Worm (Caenorhabditis elegans) whole organism, L2 larva: ENCODE measurements around the gene Y54F10BM.12.

Source experiments
- C34F6.9 ChIP-seq: fragments of 150-350 bp; optimal IDR thresholded peaks from 2 replicates; lab custom pipeline; 2014; ENCODE audit warnings: missing biosample characterization, missing genetic modification characterization
- F13H6.1 ChIP-seq: sonication (generic microtip); optimal IDR thresholded peaks from 2 replicates; lab custom pipeline; 2016; ENCODE audit warnings: missing genetic modification characterization, missing compliant biosample characterization
- R02D3.7 ChIP-seq: fragments of 150-350 bp; optimal IDR thresholded peaks from 2 replicates; lab custom pipeline; 2014; ENCODE audit warnings: missing biosample characterization, missing genetic modification characterization
- Y55F3AM.14 ChIP-seq: fragments of 200-800 bp; sonication (Bioruptor generic); optimal IDR thresholded peaks from 2 replicates; lab custom pipeline; 2018; ENCODE audit warnings: mild to moderate bottlenecking, missing genetic modification characterization, missing compliant biosample characterization
- ZK546.5 ChIP-seq: sonication (generic microtip); optimal IDR thresholded peaks from 2 replicates; lab custom pipeline; 2017; ENCODE audit warnings: missing biosample characterization, missing genetic modification characterization
- alr-1 ChIP-seq: fragments of 150-350 bp; optimal IDR thresholded peaks from 2 replicates; lab custom pipeline; 2014; ENCODE audit warnings: missing biosample characterization, missing genetic modification characterization
- ama-1 ChIP-seq: fragments of 150-350 bp; optimal IDR thresholded peaks from 2 replicates; lab custom pipeline; 2018; ENCODE audit warnings: inconsistent platforms
- blmp-1 ChIP-seq: sonication (generic microtip); optimal IDR thresholded peaks from 2 replicates; lab custom pipeline; 2017; ENCODE audit warnings: missing genetic modification characterization, mild to moderate bottlenecking, missing compliant biosample characterization, antibody characterized with exemption, moderate library complexity; ENCODE audit not compliant: insufficient read depth
- ceh-16 ChIP-seq: fragments of 150-350 bp; optimal IDR thresholded peaks from 2 replicates; lab custom pipeline; 2014; ENCODE audit warnings: missing biosample characterization, missing genetic modification characterization
- ceh-82 ChIP-seq: fragments of 150-350 bp; optimal IDR thresholded peaks from 2 replicates; lab custom pipeline; 2014; ENCODE audit warnings: missing biosample characterization, missing genetic modification characterization
- crh-2 ChIP-seq: sonication (generic microtip); optimal IDR thresholded peaks from 2 replicates; lab custom pipeline; 2017; ENCODE audit warnings: missing biosample characterization, missing genetic modification characterization
- dmd-4 ChIP-seq: sonication (generic microtip); optimal IDR thresholded peaks from 2 replicates; lab custom pipeline; 2017; ENCODE audit warnings: missing biosample characterization, missing genetic modification characterization
- elt-1 ChIP-seq: fragments of 150-350 bp; optimal IDR thresholded peaks from 2 replicates; lab custom pipeline; 2014; ENCODE audit warnings: missing biosample characterization, missing genetic modification characterization
- elt-3 ChIP-seq: sonication (generic microtip); optimal IDR thresholded peaks from 2 replicates; lab custom pipeline; 2017; ENCODE audit warnings: missing biosample characterization, missing genetic modification characterization
- lin-11 ChIP-seq: fragments of 150-350 bp; sonication (generic microtip); optimal IDR thresholded peaks from 2 replicates; lab custom pipeline; 2014; ENCODE audit warnings: missing biosample characterization, missing genetic modification characterization, inconsistent platforms, mixed read lengths
- lin-39 ChIP-seq: fragments of 150-350 bp; optimal IDR thresholded peaks from 2 replicates; lab custom pipeline; 2014; ENCODE audit warnings: missing biosample characterization, missing genetic modification reagents, missing genetic modification characterization
- lsy-2 ChIP-seq, 2 experiments: fragments of 150-350 bp in 1 of 2; sonication (generic microtip) in 1 of 2; optimal IDR thresholded peaks; 2 replicates each; lab custom pipeline; 2014 to 2017; ENCODE audit warnings: missing biosample characterization in 2 of 2, missing genetic modification characterization in 2 of 2
- mab-5 ChIP-seq: fragments of 150-350 bp; optimal IDR thresholded peaks from 2 replicates; lab custom pipeline; 2014; ENCODE audit warnings: missing biosample characterization, missing genetic modification characterization
- mbf-1 ChIP-seq: sonication (generic microtip); optimal IDR thresholded peaks from 2 replicates; lab custom pipeline; 2017; ENCODE audit warnings: missing biosample characterization, missing genetic modification characterization
- mdl-1 ChIP-seq, 2 experiments: fragments of 150-350 bp in 1 of 2; sonication (generic microtip) in 1 of 2; optimal IDR thresholded peaks; 2 replicates each; lab custom pipeline; 2017; ENCODE audit warnings: missing biosample characterization in 2 of 2, missing genetic modification characterization in 2 of 2
- nhr-10 ChIP-seq: sonication (generic microtip); optimal IDR thresholded peaks from 2 replicates; lab custom pipeline; 2017; ENCODE audit warnings: missing biosample characterization, missing genetic modification characterization
- nhr-11 ChIP-seq: fragments of 150-350 bp; optimal IDR thresholded peaks from 2 replicates; lab custom pipeline; 2014; ENCODE audit warnings: missing biosample characterization, missing genetic modification characterization
- nhr-129 ChIP-seq: fragments of 150-350 bp; optimal IDR thresholded peaks from 2 replicates; lab custom pipeline; 2014; ENCODE audit warnings: missing biosample characterization, missing genetic modification characterization
- nhr-23 ChIP-seq: fragments of 150-350 bp; optimal IDR thresholded peaks from 2 replicates; lab custom pipeline; 2014; ENCODE audit warnings: missing biosample characterization, missing genetic modification reagents, missing genetic modification characterization
- nhr-237 ChIP-seq: fragments of 150-350 bp; optimal IDR thresholded peaks from 2 replicates; lab custom pipeline; 2014; ENCODE audit warnings: missing biosample characterization, missing genetic modification characterization
- nhr-25 ChIP-seq: fragments of 150-350 bp; sonication (generic microtip); optimal IDR thresholded peaks from 3 replicates; lab custom pipeline; 2014; ENCODE audit warnings: missing biosample characterization, missing genetic modification characterization
- nhr-77 ChIP-seq: fragments of 150-350 bp; optimal IDR thresholded peaks from 2 replicates; lab custom pipeline; 2014; ENCODE audit warnings: missing biosample characterization, missing genetic modification characterization
- peb-1 ChIP-seq: fragments of 150-350 bp; optimal IDR thresholded peaks from 2 replicates; lab custom pipeline; 2014; ENCODE audit warnings: missing biosample characterization, missing genetic modification characterization
- sem-4 ChIP-seq: fragments of 150-350 bp; optimal IDR thresholded peaks from 2 replicates; lab custom pipeline; 2014; ENCODE audit warnings: missing biosample characterization, missing genetic modification reagents, missing genetic modification characterization
- sma-3 ChIP-seq: sonication (generic microtip); optimal IDR thresholded peaks from 2 replicates; lab custom pipeline; 2016; ENCODE audit warnings: missing genetic modification reagents, missing genetic modification characterization, missing compliant biosample characterization
- sma-9 ChIP-seq, 2 experiments: fragments of 150-350 bp in 1 of 2; sonication (generic microtip) in 1 of 2; optimal IDR thresholded peaks; 2 replicates each; lab custom pipeline; 2014 to 2016; ENCODE audit warnings: missing genetic modification characterization in 2 of 2, mild to moderate bottlenecking in 1 of 2, missing biosample characterization in 1 of 2, missing compliant biosample characterization in 1 of 2, missing genetic modification reagents in 1 of 2, moderate library complexity in 1 of 2
- snpc-4 ChIP-seq: fragments of 150-350 bp; optimal IDR thresholded peaks from 2 replicates; lab custom pipeline; 2014; ENCODE audit warnings: missing biosample characterization, missing genetic modification characterization
- unc-39 ChIP-seq: fragments of 150-350 bp; optimal IDR thresholded peaks from 2 replicates; lab custom pipeline; 2014; ENCODE audit warnings: missing biosample characterization, missing genetic modification characterization
- unc-55 ChIP-seq: fragments of 150-350 bp; sonication (generic microtip); optimal IDR thresholded peaks from 3 replicates; lab custom pipeline; 2014; ENCODE audit warnings: missing biosample characterization, missing genetic modification reagents, missing genetic modification characterization
- unc-62 ChIP-seq: fragments of 150-350 bp; optimal IDR thresholded peaks from 2 replicates; lab custom pipeline; 2014; ENCODE audit warnings: missing biosample characterization, missing genetic modification reagents, missing genetic modification characterization
- zag-1 ChIP-seq: fragments of 150-350 bp; optimal IDR thresholded peaks from 2 replicates; lab custom pipeline; 2014; ENCODE audit warnings: missing biosample characterization, missing genetic modification characterization
- ztf-1 ChIP-seq: fragments of 200-800 bp; sonication (Bioruptor generic); conservative IDR thresholded peaks from 2 replicates; pipeline ENCODE4 v1.3.6; 2022; ENCODE audit warnings: missing genetic modification characterization, missing compliant biosample characterization
- ztf-11 ChIP-seq: sonication (generic microtip); optimal IDR thresholded peaks from 2 replicates; lab custom pipeline; 2017; ENCODE audit warnings: missing biosample characterization, missing genetic modification characterization

The Y54F10BM.12 gene

ce11 chrIII:2310996-2311395 is 18.5 kb downstream of the Y54F10BM.12 start:
- TF ChIP-seq nhr-25 (tag; lab: Kevin White, UChicago) (no peak), lin-39 (tag; lab: Kevin White, UChicago) (no peak), F13H6.1 (tag; lab: Kevin White, UChicago) (no peak), unc-39 (no peak), mdl-1 (tag; optimal IDR thresholded peaks at IDR 0.05; lab: Kevin White, UChicago) (no peak), ztf-11 (tag; lab: Kevin White, UChicago) (no peak), nhr-10 (tag; lab: Kevin White, UChicago) (no peak), peb-1 (tag; lab: Kevin White, UChicago) (no peak), elt-3 (tag; lab: Kevin White, UChicago) (no peak), lin-11 (no peak), R02D3.7 (tag; lab: Kevin White, UChicago) (no peak), ZK546.5 (tag; lab: Kevin White, UChicago) (no peak), elt-1 (tag; lab: Kevin White, UChicago) (no peak), nhr-23 (tag; lab: Kevin White, UChicago) (no peak), C34F6.9 (tag; lab: Kevin White, UChicago) (no peak), zag-1 (tag; lab: Kevin White, UChicago) (no peak), alr-1 (tag; lab: Kevin White, UChicago) (no peak), mab-5 (tag; lab: Kevin White, UChicago) (no peak), lsy-2 (tag; optimal IDR thresholded peaks at IDR 0.05; lab: Kevin White, UChicago) (no peak), blmp-1 (tag; lab: Kevin White, UChicago) (no peak)
- TF ChIP-seq, all 48 proteins: peak for 0

ce11 chrIII:2308026-2308425 is 21.5 kb downstream of the Y54F10BM.12 start, which contains the start of the genes fbxa-1 and Y54F10BM.20:
Gene fbxa-1 (minus strand): TSS chrIII:2308126.
Gene Y54F10BM.20 (plus strand): TSS chrIII:2308256.
- no peak for TF ChIP-seq ztf-11 (tag; lab: Kevin White, UChicago)
- TF ChIP-seq nhr-129 (tag; lab: Kevin White, UChicago): no peak
- TF ChIP-seq lin-11: no peak
- no peak for TF ChIP-seq mab-5 (tag; lab: Kevin White, UChicago)
- TF ChIP-seq ceh-82 (tag; lab: Kevin White, UChicago): no peak
- no peak for TF ChIP-seq sem-4 (tag; lab: Kevin White, UChicago)
- no peak for TF ChIP-seq nhr-77
- TF ChIP-seq ceh-16 (tag; lab: Kevin White, UChicago): no peak
- TF ChIP-seq blmp-1 (tag; lab: Kevin White, UChicago): no peak
- TF ChIP-seq lsy-2 (tag; optimal IDR thresholded peaks at IDR 0.05; lab: Kevin White, UChicago): no peak
- no peak for TF ChIP-seq unc-62 (GFP tag; lab: Kevin White, UChicago)
- TF ChIP-seq zag-1 (tag; lab: Kevin White, UChicago): no peak
- no peak for TF ChIP-seq Y55F3AM.14 (GFP tag; lab: Kevin White, UChicago)
- TF ChIP-seq sma-9 (GFP tag; optimal IDR thresholded peaks at IDR 0.05; lab: Kevin White, UChicago): no peak
- no peak for TF ChIP-seq sma-9 (tag; optimal IDR thresholded peaks at IDR 0.05; lab: Kevin White, UChicago)
- no peak for TF ChIP-seq nhr-23 (tag; lab: Kevin White, UChicago)
- TF ChIP-seq alr-1 (tag; lab: Kevin White, UChicago): no peak
- TF ChIP-seq unc-39: no peak
- no peak for TF ChIP-seq nhr-11

ce11 chrIII:2304867-2305266 is 24.6 kb downstream of the Y54F10BM.12 start, which contains the start of gene Y54F10BM.9:
Gene Y54F10BM.9 (minus strand): TSS chrIII:2304927.
- no peak for TF ChIP-seq snpc-4 (tag; lab: Kevin White, UChicago)
- peak; percentile 59 for TF ChIP-seq nhr-129 (tag; lab: Kevin White, UChicago)
- no peak for TF ChIP-seq dmd-4
- TF ChIP-seq lsy-2 (tag; optimal IDR thresholded peaks at IDR 0.05; lab: Kevin White, UChicago): peak in 1 of 2 experiments; percentile 38
- TF ChIP-seq peb-1 (tag; lab: Kevin White, UChicago): no peak
- peak; percentile 47 for TF ChIP-seq lin-11
- TF ChIP-seq ZK546.5 (tag; lab: Kevin White, UChicago): no peak
- no peak for TF ChIP-seq nhr-25 (tag; lab: Kevin White, UChicago)
- TF ChIP-seq ceh-16 (tag; lab: Kevin White, UChicago): no peak
- TF ChIP-seq crh-2: no peak
- TF ChIP-seq unc-39: no peak
- TF ChIP-seq sma-3 (GFP tag; lab: Kevin White, UChicago): no peak
- no peak for TF ChIP-seq lin-39 (tag; lab: Kevin White, UChicago)
- TF ChIP-seq ztf-1 (GFP tag; lab: Robert Waterston, UW): no peak
- no peak for TF ChIP-seq R02D3.7 (tag; lab: Kevin White, UChicago)
- no peak for TF ChIP-seq blmp-1 (tag; lab: Kevin White, UChicago)
- TF ChIP-seq mbf-1 (tag; lab: Kevin White, UChicago): no peak
- no peak for TF ChIP-seq ama-1
- TF ChIP-seq unc-55 (GFP tag; lab: Kevin White, UChicago): peak; percentile 70
- TF ChIP-seq sem-4 (tag; lab: Kevin White, UChicago): no peak
- TF ChIP-seq C34F6.9 (tag; lab: Kevin White, UChicago): peak; percentile 47
- TF ChIP-seq nhr-237: no peak
- TF ChIP-seq, all 48 proteins: peak for 5
